Fruit fly (Drosophila melanogaster): Measurements from ENCODE around the gene chp.

The chp gene

DNA sequence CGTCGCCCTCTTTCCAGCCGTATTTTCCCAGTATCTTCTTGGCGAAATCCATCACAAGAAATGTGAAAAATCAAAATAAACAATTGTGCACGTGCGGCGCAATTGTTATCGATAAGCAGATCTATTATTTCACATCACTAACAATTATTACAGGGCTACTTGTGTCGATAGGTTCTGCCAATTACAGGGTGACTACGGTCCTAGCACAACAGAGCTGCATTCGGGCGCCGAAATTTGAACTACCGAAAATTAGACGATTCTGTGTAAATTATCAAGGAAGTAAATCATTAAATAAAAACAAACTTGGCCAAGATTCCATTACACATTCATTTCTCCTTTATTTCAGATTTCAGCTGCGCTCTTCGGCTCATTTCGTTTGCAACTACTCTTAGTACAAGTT, 5.3 kb upstream of the chp start, which contains the start of gene CG15561 (continued):
- no peak for TF ChIP-seq fd96Cb (tag; optimal IDR thresholded peaks at IDR 0.05)
- no peak for TF ChIP-seq seq (GFP tag; IDR thresholded peaks at IDR 0.05)
- TF ChIP-seq eyg (GFP tag; optimal IDR thresholded peaks at IDR 0.05): no peak
- TF ChIP-seq Xrp1 (GFP tag; IDR thresholded peaks at IDR 0.05): no peak
- no peak for TF ChIP-seq repo (GFP tag; optimal IDR thresholded peaks at IDR 0.05)
- TF ChIP-seq CHES-1-like (GFP tag; optimal IDR thresholded peaks at IDR 0.05): peak; percentile 72
- TF ChIP-seq Hand (GFP tag; optimal IDR thresholded peaks at IDR 0.05): no peak
- TF ChIP-seq p53 (GFP tag; optimal IDR thresholded peaks at IDR 0.05): no peak
- TF ChIP-seq nom (GFP tag; optimal IDR thresholded peaks at IDR 0.05): peak; percentile 43
- TF ChIP-seq CG7745 (tag; optimal IDR thresholded peaks at IDR 0.05): no peak
- TF ChIP-seq kay (GFP tag; optimal IDR thresholded peaks at IDR 0.05): no peak
- TF ChIP-seq CG3995 (GFP tag; optimal IDR thresholded peaks at IDR 0.05): no peak
- TF ChIP-seq al (GFP tag; IDR thresholded peaks at IDR 0.05): no peak
- TF ChIP-seq D (optimal IDR thresholded peaks at IDR 0.05): no peak
- TF ChIP-seq D (GFP tag; optimal IDR thresholded peaks at IDR 0.05): no peak
- peak; percentile 97 for TF ChIP-seq CG15479 (GFP tag; optimal IDR thresholded peaks at IDR 0.05)
- no peak for TF ChIP-seq Aef1 (GFP tag; IDR thresholded peaks at IDR 0.05)
- TF ChIP-seq ci (GFP tag; IDR thresholded peaks at IDR 0.05): no peak
- no peak for TF ChIP-seq Asciz (GFP tag; optimal IDR thresholded peaks at IDR 0.05)
- no peak for TF ChIP-seq crc (GFP tag; optimal IDR thresholded peaks at IDR 0.05)
- TF ChIP-seq CG3163 (GFP tag; optimal IDR thresholded peaks at IDR 0.05): peak; percentile 6
- TF ChIP-seq CG1529 (GFP tag; optimal IDR thresholded peaks at IDR 0.05): peak; percentile 34
- TF ChIP-seq CG31224 (GFP tag; IDR thresholded peaks at IDR 0.05): no peak
- peak; percentile 23 for TF ChIP-seq CG18619 (GFP tag; optimal IDR thresholded peaks at IDR 0.05)
- TF ChIP-seq Gug (GFP tag; IDR thresholded peaks at IDR 0.05): no peak
- no peak for TF ChIP-seq CG2678 (tag; optimal IDR thresholded peaks at IDR 0.05)
- TF ChIP-seq unc-4 (GFP tag; IDR thresholded peaks at IDR 0.05; ENCODE audit: partially characterized antibody): no peak
- no peak for TF ChIP-seq Bgb (GFP tag; IDR thresholded peaks at IDR 0.05; ENCODE audit: partially characterized antibody)
- TF ChIP-seq CG2712 (tag; optimal IDR thresholded peaks at IDR 0.05): peak; percentile 58
- no peak for TF ChIP-seq Trl (optimal IDR thresholded peaks at IDR 0.05)
- peak; percentile 32 for TF ChIP-seq Trl (GFP tag; optimal IDR thresholded peaks at IDR 0.05)
- TF ChIP-seq CG10565 (GFP tag; optimal IDR thresholded peaks at IDR 0.05): no peak
- TF ChIP-seq CG43689 (GFP tag; IDR thresholded peaks at IDR 0.05): no peak
- peak; percentile 48 for TF ChIP-seq vfl (GFP tag; optimal IDR thresholded peaks at IDR 0.05)
- no peak for TF ChIP-seq CG4424 (GFP tag; optimal IDR thresholded peaks at IDR 0.05)
- no peak for TF ChIP-seq abd-A (tag; optimal IDR thresholded peaks at IDR 0.05)
- TF ChIP-seq CG11247 (GFP tag; IDR thresholded peaks at IDR 0.05): no peak
- TF ChIP-seq CG8944 (GFP tag; optimal IDR thresholded peaks at IDR 0.05): peak; percentile 0
- TF ChIP-seq CG12744 (GFP tag; optimal IDR thresholded peaks at IDR 0.05): no peak
- no peak for TF ChIP-seq CG3065 (GFP tag; optimal IDR thresholded peaks at IDR 0.05)
- no peak for TF ChIP-seq CG11560 (tag; IDR thresholded peaks at IDR 0.05)
- no peak for TF ChIP-seq CG1602 (GFP tag; optimal IDR thresholded peaks at IDR 0.05)
- TF ChIP-seq CG1024 (GFP tag; IDR thresholded peaks at IDR 0.05): no peak
- peak; percentile 27 for TF ChIP-seq CG9876 (GFP tag; optimal IDR thresholded peaks at IDR 0.05)
- TF ChIP-seq Vsx1 (GFP tag; optimal IDR thresholded peaks at IDR 0.05): no peak
- no peak for TF ChIP-seq row (GFP tag; IDR thresholded peaks at IDR 0.05)
- TF ChIP-seq CG5180 (GFP tag; optimal IDR thresholded peaks at IDR 0.05): no peak
- TF ChIP-seq CG12391 (tag; optimal IDR thresholded peaks at IDR 0.05): peak; percentile 33
- TF ChIP-seq CG4404 (GFP tag; IDR thresholded peaks at IDR 0.05): no peak
- TF ChIP-seq CG13775 (GFP tag; optimal IDR thresholded peaks at IDR 0.05): peak; percentile 6
- no peak for TF ChIP-seq gce (GFP tag; IDR thresholded peaks at IDR 0.05)
- TF ChIP-seq Dad (GFP tag; optimal IDR thresholded peaks at IDR 0.05): peak; percentile 55
- TF ChIP-seq D19A (tag; optimal IDR thresholded peaks at IDR 0.05): no peak

All from whole organism, embryonic.